Fruit fly (Drosophila melanogaster) whole organism, wandering third instar larva: ENCODE measurements around the gene CG46434.
A peak's percentile ranks its signal among the peaks of the same experiment; 100 is the strongest.

ENCODE experiments used
- Abd-B ChIP-seq: fragments of >200 bp; optimal IDR thresholded peaks from 2 replicates; lab custom pipeline; 2017; ENCODE audit warnings: missing biosample characterization, missing genetic modification characterization
- CrebA ChIP-seq: fragments of 200-800 bp; sonication (Bioruptor generic); optimal IDR thresholded peaks from 2 replicates; lab custom pipeline; 2016; ENCODE audit warnings: missing biosample characterization, mild to moderate bottlenecking, missing genetic modification characterization, borderline replicate concordance
- Dif ChIP-seq: fragments of 200-275, 200-300 bp; sonication (Bioruptor generic); optimal IDR thresholded peaks from 2 replicates; lab custom pipeline; 2018; ENCODE audit warnings: missing biosample characterization, missing genetic modification characterization; ENCODE audit not compliant: partially characterized antibody
- HLH106 ChIP-seq: fragments of 200-800 bp; optimal IDR thresholded peaks from 3 replicates; lab custom pipeline; 2019; ENCODE audit warnings: missing biosample characterization, mild to moderate bottlenecking, missing genetic modification characterization, moderate library complexity
- Hnf4 ChIP-seq: fragments of 200-800 bp; sonication (Bioruptor generic); optimal IDR thresholded peaks from 2 replicates; lab custom pipeline; 2016; ENCODE audit warnings: missing biosample characterization, mild to moderate bottlenecking, missing genetic modification characterization
- Hr83 ChIP-seq: fragments of 200-300 bp; sonication (Bioruptor generic); optimal IDR thresholded peaks from 2 replicates; lab custom pipeline; 2016; ENCODE audit warnings: missing biosample characterization, mild to moderate bottlenecking, missing genetic modification characterization, moderate library complexity; ENCODE audit not compliant: poor library complexity, severe bottlenecking
- Mio ChIP-seq: sonication (Bioruptor generic); optimal IDR thresholded peaks from 2 replicates; lab custom pipeline; 2016; ENCODE audit warnings: missing biosample characterization, missing genetic modification characterization
- Myc ChIP-seq: fragments of >200 bp; optimal IDR thresholded peaks from 2 replicates; lab custom pipeline; 2017
- OdsH ChIP-seq: fragments of 200-800 bp; sonication (Bioruptor generic); optimal IDR thresholded peaks from 2 replicates; lab custom pipeline; 2016; ENCODE audit warnings: missing biosample characterization, mild to moderate bottlenecking, missing genetic modification characterization
- Rel ChIP-seq, 2 experiments: fragments of 200-800 bp; sonication (Bioruptor generic) in 1 of 2; optimal IDR thresholded peaks; 2 replicates in 1 of 2; 3 replicates in 1 of 2; lab custom pipeline; 2016 to 2019; ENCODE audit warnings: mild to moderate bottlenecking in 2 of 2, missing biosample characterization in 2 of 2, missing genetic modification characterization in 2 of 2, moderate library complexity in 1 of 2
- Sp1 ChIP-seq: fragments of 200-800 bp; sonication (Bioruptor generic); optimal IDR thresholded peaks from 3 replicates; lab custom pipeline; 2019; ENCODE audit warnings: missing biosample characterization, mild to moderate bottlenecking, missing genetic modification characterization, moderate library complexity
- Vsx2 ChIP-seq: fragments of 200-300, 225-300 bp; sonication (Bioruptor generic); optimal IDR thresholded peaks from 2 replicates; lab custom pipeline; 2018; ENCODE audit warnings: missing biosample characterization, missing genetic modification characterization; ENCODE audit not compliant: partially characterized antibody
- br ChIP-seq: fragments of 200-800 bp; sonication (Bioruptor generic); optimal IDR thresholded peaks from 2 replicates; lab custom pipeline; 2016; ENCODE audit warnings: missing biosample characterization, missing genetic modification characterization
- dl ChIP-seq, 2 experiments: fragments of 175-275, 200-275 bp in 1 of 2; fragments of 200-275 bp in 1 of 2; sonication (Bioruptor generic); optimal IDR thresholded peaks; lab custom pipeline; 2018; ENCODE audit warnings: mild to moderate bottlenecking in 2 of 2, missing biosample characterization in 2 of 2, missing genetic modification characterization in 2 of 2, moderate library complexity in 2 of 2; ENCODE audit not compliant: partially characterized antibody in 2 of 2, insufficient read depth in 1 of 2
- dmrt93B ChIP-seq: fragments of 200-800 bp; sonication (Bioruptor generic); optimal IDR thresholded peaks from 2 replicates; lab custom pipeline; 2018; ENCODE audit warnings: missing biosample characterization, mild to moderate bottlenecking, missing genetic modification characterization
- dsf ChIP-seq: sonication (Bioruptor generic); optimal IDR thresholded peaks from 2 replicates; lab custom pipeline; 2016; ENCODE audit warnings: missing biosample characterization, missing genetic modification characterization, borderline replicate concordance
- ey ChIP-seq: fragments of 200-800 bp; sonication (Bioruptor generic); optimal IDR thresholded peaks from 2 replicates; lab custom pipeline; 2016; ENCODE audit warnings: missing biosample characterization, missing genetic modification characterization
- foxo ChIP-seq, 2 experiments: fragments of 200-800 bp; sonication (Bioruptor generic); optimal IDR thresholded peaks; 2 replicates in 1 of 2; 3 replicates in 1 of 2; lab custom pipeline; 2016 to 2017; ENCODE audit warnings: missing biosample characterization in 2 of 2, missing genetic modification characterization in 2 of 2
- fru ChIP-seq: fragments of 200-800 bp; sonication (Bioruptor generic); optimal IDR thresholded peaks from 3 replicates; lab custom pipeline; 2016; ENCODE audit warnings: missing biosample characterization, mild to moderate bottlenecking, missing genetic modification characterization
- psq ChIP-seq: fragments of 200-800 bp; sonication (Bioruptor generic); optimal IDR thresholded peaks from 3 replicates; lab custom pipeline; 2017; ENCODE audit warnings: missing biosample characterization, mild to moderate bottlenecking, missing genetic modification characterization, moderate library complexity
- rgr ChIP-seq: fragments of 200-800 bp; sonication (Bioruptor generic); optimal IDR thresholded peaks from 3 replicates; lab custom pipeline; 2016; ENCODE audit warnings: missing biosample characterization, mild to moderate bottlenecking, missing genetic modification characterization
- sage ChIP-seq: fragments of 200-800 bp; sonication (Bioruptor generic); optimal IDR thresholded peaks from 2 replicates; lab custom pipeline; 2016; ENCODE audit warnings: missing biosample characterization, mild to moderate bottlenecking, missing genetic modification characterization
- sv ChIP-seq: fragments of 200-800 bp; sonication (Bioruptor generic); optimal IDR thresholded peaks from 3 replicates; lab custom pipeline; 2016; ENCODE audit warnings: missing biosample characterization, missing genetic modification characterization
- tai ChIP-seq: sonication (Bioruptor generic); optimal IDR thresholded peaks from 2 replicates; lab custom pipeline; 2016; ENCODE audit warnings: missing biosample characterization, missing genetic modification characterization
- usp ChIP-seq: fragments of >200 bp; optimal IDR thresholded peaks from 2 replicates; lab custom pipeline; 2017; ENCODE audit warnings: missing biosample characterization, missing genetic modification characterization
- woc ChIP-seq: sonication (Bioruptor generic); optimal IDR thresholded peaks from 2 replicates; lab custom pipeline; 2016; ENCODE audit warnings: missing biosample characterization, mild to moderate bottlenecking, missing genetic modification characterization

The CG46434 gene

dm6 chr3L:19557197-19557995 is 13.4 kb upstream of the CG46434 start:
- TF ChIP-seq Mio (GFP tag; lab: Kevin White, UChicago) = no peak
- peak; percentile 59 for TF ChIP-seq CrebA (GFP tag; lab: Kevin White, UChicago)
- no peak for TF ChIP-seq ey (GFP tag; lab: Kevin White, UChicago)
- peak; percentile 6 for TF ChIP-seq woc (GFP tag; lab: Kevin White, UChicago)
- TF ChIP-seq rgr = peak; percentile 30
- TF ChIP-seq usp (GFP tag; lab: Kevin White, UChicago) = no peak
- TF ChIP-seq foxo (GFP tag; optimal IDR thresholded peaks at IDR 0.05; lab: Kevin White, UChicago) = peak in 1 of 2 experiments; percentile 74
- TF ChIP-seq Rel (GFP tag; optimal IDR thresholded peaks at IDR 0.05; lab: Kevin White, UChicago) = peak; percentile 34
- TF ChIP-seq Rel (tag; optimal IDR thresholded peaks at IDR 0.05; lab: Kevin White, UChicago) = peak; percentile 67
- no peak for TF ChIP-seq Dif (GFP tag; lab: Kevin White, UChicago)
- no peak for TF ChIP-seq sage (GFP tag; lab: Kevin White, UChicago)
- TF ChIP-seq Abd-B = no peak
- TF ChIP-seq Hnf4 (GFP tag; lab: Kevin White, UChicago) = no peak
- peak; percentile 67 for TF ChIP-seq dmrt93B (GFP tag; lab: Kevin White, UChicago)
- TF ChIP-seq HLH106 = peak; percentile 82
- peak; percentile 88 for TF ChIP-seq Sp1 (GFP tag; lab: Kevin White, UChicago)
- no peak for TF ChIP-seq sv (GFP tag; lab: Kevin White, UChicago)
- peak; percentile 19 for TF ChIP-seq tai
- TF ChIP-seq psq (GFP tag; lab: Kevin White, UChicago) = peak; percentile 58
- peak; percentile 51 for TF ChIP-seq OdsH (GFP tag; lab: Kevin White, UChicago)
- no peak for TF ChIP-seq fru (GFP tag; lab: Kevin White, UChicago)
- no peak for TF ChIP-seq dsf (GFP tag; lab: Kevin White, UChicago)
- no peak for TF ChIP-seq br (GFP tag; lab: Kevin White, UChicago)

- TF ChIP-seq Rel (GFP tag; optimal IDR thresholded peaks at IDR 0.05; lab: Kevin White, UChicago) = peak; percentile 12
- TF ChIP-seq Rel (tag; optimal IDR thresholded peaks at IDR 0.05; lab: Kevin White, UChicago) = peak; percentile 3
- TF ChIP-seq CrebA (GFP tag; lab: Kevin White, UChicago) = peak; percentile 25
- TF ChIP-seq Mio (GFP tag; lab: Kevin White, UChicago) = no peak
- peak; percentile 7 for TF ChIP-seq Vsx2
- peak; percentile 87 for TF ChIP-seq fru (GFP tag; lab: Kevin White, UChicago)
- peak; percentile 44 for TF ChIP-seq woc (GFP tag; lab: Kevin White, UChicago)
- TF ChIP-seq dmrt93B (GFP tag; lab: Kevin White, UChicago) = no peak
- TF ChIP-seq sage (GFP tag; lab: Kevin White, UChicago) = no peak
These were observed 12.7 kb upstream of the CG46434 start for dm6 chr3L:19556738-19557137.

dm6 chr3L:19555906-19556457 is 12.0 kb upstream of the CG46434 start:
- TF ChIP-seq psq (GFP tag; lab: Kevin White, UChicago) = no peak
- no peak for TF ChIP-seq Rel (GFP tag; optimal IDR thresholded peaks at IDR 0.05; lab: Kevin White, UChicago)
- peak; percentile 31 for TF ChIP-seq Rel (tag; optimal IDR thresholded peaks at IDR 0.05; lab: Kevin White, UChicago)
- TF ChIP-seq ey (GFP tag; lab: Kevin White, UChicago) = no peak
- TF ChIP-seq foxo (GFP tag; optimal IDR thresholded peaks at IDR 0.05; lab: Kevin White, UChicago) = peak in 1 of 2 experiments; percentile 17

- no peak for TF ChIP-seq Hnf4 (GFP tag; lab: Kevin White, UChicago)
- no peak for TF ChIP-seq HLH106
- no peak for TF ChIP-seq dl (GFP tag; optimal IDR thresholded peaks at IDR 0.05; lab: Kevin White, UChicago; ENCODE audit: insufficient read depth in 1 of 2, partially characterized antibody in 2 of 2)
- TF ChIP-seq Hr83 (GFP tag; lab: Kevin White, UChicago) = peak; percentile 9
- no peak for TF ChIP-seq foxo (GFP tag; optimal IDR thresholded peaks at IDR 0.05; lab: Kevin White, UChicago)
- peak; percentile 43 for TF ChIP-seq Myc
- no peak for TF ChIP-seq Sp1 (GFP tag; lab: Kevin White, UChicago)
- TF ChIP-seq Rel (GFP tag; optimal IDR thresholded peaks at IDR 0.05; lab: Kevin White, UChicago) = no peak
- no peak for TF ChIP-seq Rel (tag; optimal IDR thresholded peaks at IDR 0.05; lab: Kevin White, UChicago)
- no peak for TF ChIP-seq tai
These were observed 8.2 kb upstream of the CG46434 start, which contains the start of the genes Ltn1 and CG9300 for dm6 chr3L:19552136-19552773. Gene Ltn1, minus strand, starts transcription at chr3L:19552290. Gene CG9300, plus strand, starts transcription at chr3L:19552420.
